Fruit fly (Drosophila melanogaster) whole organism, embryonic: Measurements from ENCODE around the gene Adat1.

Experiments used
- Adf1 ChIP-seq: fragments of 200-800 bp; sonication (Bioruptor generic); IDR thresholded peaks from 2 replicates; pipeline ENCODE4 v1.3.6; 2022; ENCODE audit warnings: missing biosample characterization, missing genetic modification characterization
- Bgb ChIP-seq: fragments of 200-800 bp; sonication (Bioruptor generic); IDR thresholded peaks from 2 replicates; pipeline ENCODE4 v1.3.6; 2022; ENCODE audit warnings: missing biosample characterization, missing genetic modification characterization; ENCODE audit not compliant: partially characterized antibody
- CG10462 ChIP-seq: fragments of 200-800 bp; sonication (Bioruptor generic); optimal IDR thresholded peaks from 2 replicates; lab custom pipeline; 2016; ENCODE audit warnings: missing biosample characterization, missing genetic modification characterization
- CG11093 ChIP-seq: fragments of 200-800 bp; sonication (Bioruptor generic); IDR thresholded peaks from 3 replicates; pipeline ENCODE4 v1.3.6; 2022; ENCODE audit warnings: missing biosample characterization, missing genetic modification characterization
- CG11456 ChIP-seq: fragments of 200-800 bp; sonication (Bioruptor generic); IDR thresholded peaks from 3 replicates; pipeline ENCODE4 v1.3.6; 2022; ENCODE audit warnings: missing biosample characterization, missing genetic modification characterization
- CG12659 ChIP-seq: fragments of 200-800 bp; sonication (Bioruptor generic); optimal IDR thresholded peaks from 3 replicates; lab custom pipeline; 2017; ENCODE audit warnings: mild to moderate bottlenecking, missing biosample characterization, missing genetic modification reagents, missing genetic modification characterization
- CG13424 ChIP-seq: fragments of 200-800 bp; sonication (Bioruptor generic); optimal IDR thresholded peaks from 2 replicates; lab custom pipeline; 2019; ENCODE audit warnings: missing biosample characterization, mild to moderate bottlenecking, missing genetic modification characterization, moderate library complexity
- CG13624 ChIP-seq: fragments of 200-800 bp; sonication (Bioruptor generic); optimal IDR thresholded peaks from 2 replicates; lab custom pipeline; 2016; ENCODE audit warnings: missing biosample characterization, missing genetic modification characterization
- CG14860 ChIP-seq: fragments of 200-800 bp; sonication (Bioruptor generic); IDR thresholded peaks from 3 replicates; pipeline ENCODE4 v1.3.6; 2022; ENCODE audit warnings: missing biosample characterization, missing genetic modification characterization; ENCODE audit not compliant: partially characterized antibody
- CG15269 ChIP-seq: fragments of 200-800 bp; sonication (Bioruptor generic); optimal IDR thresholded peaks from 2 replicates; lab custom pipeline; 2018; ENCODE audit warnings: missing biosample characterization, mild to moderate bottlenecking, missing genetic modification characterization, moderate library complexity
- CG15601 ChIP-seq: fragments of 200-800 bp; sonication (Bioruptor generic); optimal IDR thresholded peaks from 3 replicates; lab custom pipeline; 2019; ENCODE audit warnings: missing biosample characterization, mild to moderate bottlenecking, missing genetic modification characterization, moderate library complexity
- CG32532 ChIP-seq: fragments of 200-800 bp; sonication (Bioruptor generic); IDR thresholded peaks from 2 replicates; pipeline ENCODE4 v1.3.6; 2022; ENCODE audit warnings: missing biosample characterization, missing genetic modification characterization
- CG32767 ChIP-seq: fragments of 200-800 bp; sonication (Bioruptor generic); IDR thresholded peaks from 2 replicates; pipeline ENCODE4 v1.3.6; 2022; ENCODE audit warnings: missing biosample characterization, missing genetic modification characterization
- CG33213 ChIP-seq: fragments of 200-800 bp; sonication (Bioruptor generic); optimal IDR thresholded peaks from 3 replicates; lab custom pipeline; 2016; ENCODE audit warnings: missing biosample characterization, missing genetic modification characterization
- CG34224 ChIP-seq: fragments of 200-800 bp; sonication (Bioruptor generic); IDR thresholded peaks from 3 replicates; pipeline ENCODE4 v1.3.6; 2022; ENCODE audit warnings: missing biosample characterization, missing genetic modification characterization; ENCODE audit not compliant: partially characterized antibody
- CG4328 ChIP-seq: fragments of 200-800 bp; sonication (Bioruptor generic); optimal IDR thresholded peaks from 3 replicates; lab custom pipeline; 2017; ENCODE audit warnings: missing biosample characterization, missing genetic modification reagents, missing genetic modification characterization
- CG4617 ChIP-seq: fragments of 200-800 bp; sonication (Bioruptor generic); optimal IDR thresholded peaks from 3 replicates; lab custom pipeline; 2016; ENCODE audit warnings: missing biosample characterization, missing genetic modification characterization, borderline replicate concordance
- CG6254 ChIP-seq: fragments of 200-800 bp; sonication (Bioruptor generic); optimal IDR thresholded peaks from 3 replicates; lab custom pipeline; 2017; ENCODE audit warnings: mild to moderate bottlenecking, missing biosample characterization, missing genetic modification reagents, missing genetic modification characterization
- CG7963 ChIP-seq: fragments of 200-800 bp; sonication (Bioruptor generic); IDR thresholded peaks from 3 replicates; pipeline ENCODE4 v1.3.6; 2022; ENCODE audit warnings: missing biosample characterization, missing genetic modification characterization; ENCODE audit not compliant: partially characterized antibody
- CG8281 ChIP-seq: fragments of 200-800 bp; sonication (Bioruptor generic); optimal IDR thresholded peaks from 2 replicates; lab custom pipeline; 2018; ENCODE audit warnings: missing biosample characterization, mild to moderate bottlenecking, missing genetic modification characterization, moderate library complexity
- D19B ChIP-seq: fragments of 200-800 bp; sonication (Bioruptor generic); optimal IDR thresholded peaks from 2 replicates; lab custom pipeline; 2017; ENCODE audit warnings: missing biosample characterization, mild to moderate bottlenecking, missing genetic modification characterization
- Fer1 ChIP-seq: fragments of 200-800 bp; sonication (Bioruptor generic); optimal IDR thresholded peaks from 2 replicates; lab custom pipeline; 2017; ENCODE audit warnings: missing biosample characterization, mild to moderate bottlenecking, missing genetic modification characterization
- HLH54F ChIP-seq: fragments of 200-800 bp; sonication (Bioruptor generic); optimal IDR thresholded peaks from 3 replicates; lab custom pipeline; 2016; ENCODE audit warnings: missing biosample characterization, missing genetic modification characterization
- Jarid2 ChIP-seq: fragments of 200-800 bp; sonication (Bioruptor generic); optimal IDR thresholded peaks from 3 replicates; lab custom pipeline; 2017; ENCODE audit warnings: mild to moderate bottlenecking, missing biosample characterization, missing genetic modification reagents, missing genetic modification characterization
- Oaz ChIP-seq: fragments of 200-800 bp; sonication (Bioruptor generic); IDR thresholded peaks from 2 replicates; pipeline ENCODE4 v1.3.6; 2022; ENCODE audit warnings: missing biosample characterization, missing genetic modification characterization
- Opbp ChIP-seq: fragments of 200-800 bp; sonication (Bioruptor generic); IDR thresholded peaks from 3 replicates; pipeline ENCODE4 v1.3.6; 2022; ENCODE audit warnings: missing biosample characterization, missing genetic modification characterization; ENCODE audit not compliant: partially characterized antibody
- PHDP ChIP-seq: fragments of 200-800 bp; sonication (Bioruptor generic); optimal IDR thresholded peaks from 3 replicates; lab custom pipeline; 2018; ENCODE audit warnings: missing biosample characterization, mild to moderate bottlenecking, missing genetic modification characterization, moderate library complexity
- Pdp1 ChIP-seq, 2 experiments: fragments of 200-800 bp; sonication (Bioruptor generic); optimal IDR thresholded peaks; 3 replicates each; lab custom pipeline; 2016; ENCODE audit warnings: missing biosample characterization in 2 of 2, missing genetic modification characterization in 2 of 2, mild to moderate bottlenecking in 1 of 2, moderate library complexity in 1 of 2
- Sox100B ChIP-seq: fragments of 200-800 bp; sonication (Bioruptor generic); optimal IDR thresholded peaks from 3 replicates; lab custom pipeline; 2018; ENCODE audit warnings: missing biosample characterization, mild to moderate bottlenecking, missing genetic modification characterization
- Xbp1 ChIP-seq: fragments of 200-800 bp; sonication (Bioruptor generic); optimal IDR thresholded peaks from 3 replicates; lab custom pipeline; 2016; ENCODE audit warnings: missing biosample characterization, mild to moderate bottlenecking, missing genetic modification characterization
- YL-1 ChIP-seq: fragments of 200-800 bp; sonication (Bioruptor generic); optimal IDR thresholded peaks from 3 replicates; lab custom pipeline; 2017; ENCODE audit warnings: missing biosample characterization, mild to moderate bottlenecking, missing genetic modification characterization
- ara ChIP-seq: fragments of 200-800 bp; sonication (Bioruptor generic); IDR thresholded peaks from 2 replicates; pipeline ENCODE4 v1.3.6; 2022; ENCODE audit warnings: missing biosample characterization, missing genetic modification characterization
- cg ChIP-seq: fragments of 200-800 bp; sonication (Bioruptor generic); optimal IDR thresholded peaks from 3 replicates; lab custom pipeline; 2019; ENCODE audit warnings: missing biosample characterization, mild to moderate bottlenecking, missing genetic modification characterization, moderate library complexity
- chn ChIP-seq: fragments of 200-800 bp; sonication (Bioruptor generic); optimal IDR thresholded peaks from 2 replicates; lab custom pipeline; 2016; ENCODE audit warnings: missing biosample characterization, missing genetic modification characterization
- crp ChIP-seq, 2 experiments: fragments of 200-800 bp; sonication (Bioruptor generic); optimal IDR thresholded peaks; 2 replicates in 1 of 2; 3 replicates in 1 of 2; lab custom pipeline; 2017; ENCODE audit warnings: missing biosample characterization in 2 of 2, missing genetic modification characterization in 2 of 2, mild to moderate bottlenecking in 1 of 2, moderate library complexity in 1 of 2
- dmrt99B ChIP-seq: fragments of 200-800 bp; sonication (Bioruptor generic); optimal IDR thresholded peaks from 2 replicates; lab custom pipeline; 2018; ENCODE audit warnings: missing biosample characterization, mild to moderate bottlenecking, missing genetic modification characterization, moderate library complexity
- gro ChIP-seq: fragments of 200-800 bp; sonication (Bioruptor generic); optimal IDR thresholded peaks from 2 replicates; lab custom pipeline; 2016; ENCODE audit warnings: missing biosample characterization, missing genetic modification characterization
- knrl ChIP-seq: fragments of 200-800 bp; sonication (Bioruptor generic); IDR thresholded peaks from 3 replicates; pipeline ENCODE4 v1.3.6; 2022; ENCODE audit warnings: missing biosample characterization, missing genetic modification characterization; ENCODE audit not compliant: partially characterized antibody
- nerfin-1 ChIP-seq: fragments of 200-800 bp; sonication (Bioruptor generic); optimal IDR thresholded peaks from 3 replicates; lab custom pipeline; 2019; ENCODE audit warnings: missing biosample characterization, mild to moderate bottlenecking, missing genetic modification characterization, moderate library complexity
- nerfin-2 ChIP-seq: fragments of 200-800 bp; sonication (Bioruptor generic); IDR thresholded peaks from 2 replicates; pipeline ENCODE4 v1.3.6; 2022; ENCODE audit warnings: missing biosample characterization, missing genetic modification characterization; ENCODE audit not compliant: partially characterized antibody
- pan ChIP-seq, 4 experiments: fragments of >200 bp in 3 of 4; fragments of 200-800 bp in 1 of 4; sonication (Bioruptor generic) in 1 of 4; optimal IDR thresholded peaks in 3 of 4; IDR thresholded peaks in 1 of 4; 2 replicates each; pipeline versions ENCODE4 v1.3.6 to Lab custom; 2017 to 2022; ENCODE audit warnings: missing biosample characterization in 2 of 4, missing genetic modification characterization in 2 of 4, mixed read lengths in 1 of 4
- prd ChIP-seq, 3 experiments: fragments of >200 bp in 2 of 3; fragments of 200-800 bp in 1 of 3; sonication (Bioruptor generic) in 1 of 3; optimal IDR thresholded peaks in 2 of 3; IDR thresholded peaks in 1 of 3; 2 replicates in 2 of 3; 3 replicates in 1 of 3; pipeline versions ENCODE4 v1.3.6 to Lab custom; 2017 to 2022; ENCODE audit warnings: missing biosample characterization in 1 of 3, missing genetic modification characterization in 1 of 3
- run ChIP-seq: fragments of 200-800 bp; sonication (Bioruptor generic); optimal IDR thresholded peaks from 3 replicates; lab custom pipeline; 2018; ENCODE audit warnings: missing biosample characterization, mild to moderate bottlenecking, missing genetic modification characterization
- shn ChIP-seq: fragments of 200-800 bp; sonication (Bioruptor generic); optimal IDR thresholded peaks from 3 replicates; lab custom pipeline; 2016; ENCODE audit warnings: missing biosample characterization, missing genetic modification characterization
- sima ChIP-seq: fragments of 200-800 bp; sonication (Bioruptor generic); optimal IDR thresholded peaks from 2 replicates; lab custom pipeline; 2016; ENCODE audit warnings: missing biosample characterization, missing genetic modification characterization
- stc ChIP-seq: fragments of 200-800 bp; sonication (Bioruptor generic); IDR thresholded peaks from 2 replicates; pipeline ENCODE4 v1.3.6; 2022; ENCODE audit warnings: missing biosample characterization, missing genetic modification characterization
- trh ChIP-seq: fragments of 200-800 bp; sonication (Bioruptor generic); optimal IDR thresholded peaks from 2 replicates; lab custom pipeline; 2016; ENCODE audit warnings: missing biosample characterization, missing genetic modification characterization

Gene Adat1

dm6 chr2L:13773697-13774096 lies 37.6 kb downstream of the Adat1 start, which contains the start of gene CG43376:
Gene CG43376 (plus strand): TSS chr2L:13773997.
- TF ChIP-seq CG15269 (tag; lab: Kevin White, UChicago): no peak
- TF ChIP-seq CG33213 (GFP tag; lab: Kevin White, UChicago): no peak
- no peak for TF ChIP-seq shn (GFP tag; lab: Kevin White, UChicago)
- no peak for TF ChIP-seq CG10462 (GFP tag; lab: Kevin White, UChicago)
- no peak for TF ChIP-seq CG32767 (GFP tag; lab: Robert Waterston, UW)
- no peak for TF ChIP-seq run (tag; lab: Kevin White, UChicago)
- TF ChIP-seq CG11456: no peak
- TF ChIP-seq CG34224: no peak
- no peak for TF ChIP-seq HLH54F (GFP tag; lab: Kevin White, UChicago)
- TF ChIP-seq Fer1 (GFP tag; lab: Kevin White, UChicago): no peak
- TF ChIP-seq pan (optimal IDR thresholded peaks at IDR 0.05; lab: Kevin White, UChicago): no peak
- TF ChIP-seq pan (GFP tag; optimal IDR thresholded peaks at IDR 0.05 in 1 of 2, IDR thresholded peaks at IDR 0.05 in 1 of 2): no peak
- TF ChIP-seq sima (GFP tag; lab: Kevin White, UChicago): no peak
- no peak for TF ChIP-seq Jarid2 (GFP tag; lab: Kevin White, UChicago)
- no peak for TF ChIP-seq CG4328 (GFP tag; lab: Kevin White, UChicago)
- no peak for TF ChIP-seq CG13424 (tag; lab: Kevin White, UChicago)
- no peak for TF ChIP-seq trh
- no peak for TF ChIP-seq prd (optimal IDR thresholded peaks at IDR 0.05; lab: Kevin White, UChicago)
- no peak for TF ChIP-seq prd (GFP tag; IDR thresholded peaks at IDR 0.05; lab: Robert Waterston, UW)

DNA sequence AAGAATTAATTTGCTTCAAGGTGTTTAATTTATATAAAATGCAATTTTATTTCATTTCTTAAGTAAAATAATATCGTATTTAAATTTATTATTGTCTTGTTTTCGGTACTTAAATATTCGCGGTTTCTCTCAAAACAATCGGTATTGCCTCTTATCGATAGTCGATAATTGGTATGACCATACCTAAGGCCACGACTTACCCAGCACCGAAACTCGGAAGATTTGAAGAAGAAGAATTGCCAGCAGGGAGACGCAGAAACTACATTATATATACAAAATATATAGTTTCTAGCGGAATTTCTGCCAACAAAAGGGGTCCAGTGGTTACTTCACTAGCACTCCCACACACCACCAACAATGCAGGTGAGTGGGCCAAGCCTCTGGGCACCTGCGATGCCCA lies 40.4 kb downstream of the Adat1 start:
- TF ChIP-seq nerfin-1 (tag; lab: Kevin White, UChicago) (no peak), Bgb (GFP tag; lab: Robert Waterston, UW) (peak; percentile 65), YL-1 (GFP tag; lab: Kevin White, UChicago) (peak; percentile 75), CG7963 (GFP tag; lab: Robert Waterston, UW) (0 out of 3 replicates have a peak, but pooled peaks have one; percentile 43), crp (GFP tag; optimal IDR thresholded peaks at IDR 0.05; lab: Kevin White, UChicago) (no peak), dmrt99B (tag; lab: Kevin White, UChicago) (no peak), run (tag; lab: Kevin White, UChicago) (no peak), CG4617 (GFP tag; lab: Kevin White, UChicago) (peak; percentile 80), CG6254 (GFP tag; lab: Kevin White, UChicago) (no peak), Sox100B (no peak), CG13624 (GFP tag; lab: Kevin White, UChicago) (no peak), PHDP (no peak), D19B (GFP tag; lab: Kevin White, UChicago) (no peak), stc (GFP tag; lab: Robert Waterston, UW) (no peak), cg (GFP tag; lab: Kevin White, UChicago) (no peak), CG33213 (GFP tag; lab: Kevin White, UChicago) (no peak), CG15601 (peak; percentile 1), CG11093 (GFP tag; lab: Robert Waterston, UW) (no peak), Jarid2 (GFP tag; lab: Kevin White, UChicago) (no peak), Adf1 (GFP tag; lab: Robert Waterston, UW) (no peak), Opbp (GFP tag; lab: Robert Waterston, UW) (peak; percentile 75), CG8281 (tag; lab: Kevin White, UChicago) (no peak), knrl (GFP tag; lab: Robert Waterston, UW) (peak; percentile 62), CG12659 (GFP tag; lab: Kevin White, UChicago) (peak; percentile 28), Pdp1 (GFP tag; optimal IDR thresholded peaks at IDR 0.05; lab: Kevin White, UChicago) (no peak), chn (GFP tag; lab: Kevin White, UChicago) (no peak), Oaz (GFP tag; lab: Robert Waterston, UW) (no peak), CG14860 (GFP tag; lab: Robert Waterston, UW) (peak; percentile 51; the same call in 2 of the 3 replicates), nerfin-2 (GFP tag; lab: Robert Waterston, UW) (peak; percentile 67), CG32532 (GFP tag; lab: Robert Waterston, UW) (no peak), gro (GFP tag; lab: Kevin White, UChicago) (no peak), Xbp1 (GFP tag; lab: Kevin White, UChicago) (peak; percentile 36), ara (GFP tag; lab: Robert Waterston, UW) (no peak)
